Worm (Caenorhabditis elegans): ENCODE data around the gene ndua-5.

ndua-5 gene

DNA sequence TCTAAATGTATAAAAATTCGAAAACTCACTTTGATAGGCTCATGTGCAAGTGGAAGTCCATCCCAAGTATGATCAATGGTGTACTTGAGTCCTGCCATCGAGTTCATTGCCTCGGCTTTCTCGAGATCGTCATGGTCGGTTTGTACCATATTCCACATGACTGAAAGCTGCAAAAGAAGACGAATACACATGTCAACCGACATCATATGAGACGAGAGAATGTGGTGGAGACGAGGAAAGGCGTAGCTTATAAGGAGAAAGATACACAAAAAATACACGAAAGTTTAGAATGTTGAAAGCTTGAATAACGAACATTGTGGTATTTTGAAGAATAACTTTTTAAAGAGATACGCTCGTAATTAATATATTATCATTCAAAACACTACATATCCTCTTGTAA is 11.9 kb downstream of the ndua-5 start, which contains the start of gene C33A12.3:
Gene C33A12.3, minus strand, starts transcription at position 167 of the 400 bp plus-strand sequence.
- TF ChIP-seq lin-39 (tag; optimal IDR thresholded peaks at IDR 0.05) (no peak), php-3 (GFP tag; IDR thresholded peaks at IDR 0.05) (no peak), hlh-30 (tag; optimal IDR thresholded peaks at IDR 0.05; ENCODE audit: insufficient read depth) (peak; percentile 58), gei-8 (GFP tag; optimal IDR thresholded peaks at IDR 0.05) (no peak)

- TF ChIP-seq ZK546.5 (tag; optimal IDR thresholded peaks at IDR 0.05) (no peak), daf-19 (GFP tag; conservative IDR thresholded peaks at IDR 0.05) (no peak), snpc-1.2 (GFP tag; IDR thresholded peaks at IDR 0.05) (0 out of 2 replicates have a peak, but pooled peaks have one; percentile 6), daf-8 (GFP tag; IDR thresholded peaks at IDR 0.05) (no peak), mxl-3 (GFP tag; optimal IDR thresholded peaks at IDR 0.05) (no peak), ctbp-1 (GFP tag; IDR thresholded peaks at IDR 0.05) (no peak), hlh-11 (tag; optimal IDR thresholded peaks at IDR 0.05) (peak; percentile 19), ceh-28 (tag; optimal IDR thresholded peaks at IDR 0.05) (no peak), F49E8.2 (tag; optimal IDR thresholded peaks at IDR 0.05; ENCODE audit: borderline replicate concordance) (no peak), php-3 (GFP tag; IDR thresholded peaks at IDR 0.05) (peak; percentile 43; the same call in 1 of the 2 replicates), set-16 (GFP tag; IDR thresholded peaks at IDR 0.05) (no peak), lin-38 (GFP tag; IDR thresholded peaks at IDR 0.05) (peak; percentile 2; the same call in 1 of the 2 replicates), aha-1 (tag) (peak; percentile 99), Y105C5A.15 (GFP tag; IDR thresholded peaks at IDR 0.05) (no peak), nhr-28 (tag; optimal IDR thresholded peaks at IDR 0.05) (no peak), pqm-1 (tag; optimal IDR thresholded peaks at IDR 0.05) (peak; percentile 8), lir-3 (tag; optimal IDR thresholded peaks at IDR 0.05) (no peak), F44E2.7 (GFP tag; IDR thresholded peaks at IDR 0.05) (no peak), D1046.2 (GFP tag; IDR thresholded peaks at IDR 0.05) (no peak), mes-2 (tag; optimal IDR thresholded peaks at IDR 0.05; ENCODE audit: poor library complexity, severe bottlenecking) (peak; percentile 54), daf-16 (GFP tag; optimal IDR thresholded peaks at IDR 0.05) (no peak), daf-16 (tag; optimal IDR thresholded peaks at IDR 0.05) (peak; percentile 85), nhr-6 (tag; optimal IDR thresholded peaks at IDR 0.05) (no peak), nhr-102 (tag; optimal IDR thresholded peaks at IDR 0.05) (peak; percentile 36), R02D3.7 (tag; optimal IDR thresholded peaks at IDR 0.05) (no peak), nhr-25 (tag; optimal IDR thresholded peaks at IDR 0.05; ENCODE audit: borderline replicate concordance, insufficient read depth) (no peak), duxl-1 (tag; optimal IDR thresholded peaks at IDR 0.05; ENCODE audit: poor library complexity) (no peak), zfp-2 (tag; optimal IDR thresholded peaks at IDR 0.05) (no peak), lin-13 (GFP tag; optimal IDR thresholded peaks at IDR 0.05) (no peak)
Measured at ce11 chrIV:9511640-9512039, 13.1 kb downstream of the ndua-5 start.

DNA sequence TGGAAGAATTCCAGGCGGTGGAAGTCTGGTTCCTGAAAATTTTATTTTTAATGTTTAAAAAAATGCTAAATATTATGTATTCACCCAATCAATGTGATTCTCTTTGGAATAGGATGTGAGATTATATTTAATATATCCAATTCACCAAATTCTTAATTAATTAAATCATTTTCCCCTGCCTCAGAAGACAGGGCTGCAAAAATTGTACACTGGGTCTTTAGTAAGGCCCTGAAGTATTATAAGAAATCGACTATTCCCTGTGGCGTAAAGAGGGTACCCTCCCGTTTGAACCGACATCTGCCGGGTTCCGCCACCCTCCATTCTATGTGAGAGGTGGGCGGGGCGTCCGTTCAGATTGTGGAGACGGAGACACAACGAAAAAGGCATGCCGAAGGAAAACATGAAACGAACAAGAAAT is 13.5 kb downstream of the ndua-5 start:
- TF ChIP-seq pqm-1 (tag; optimal IDR thresholded peaks at IDR 0.05) (no peak), ceh-44 (GFP tag; IDR thresholded peaks at IDR 0.05) (no peak), rbr-2 (tag; optimal IDR thresholded peaks at IDR 0.05) (peak; percentile 74), ZK337.2 (GFP tag; IDR thresholded peaks at IDR 0.05) (no peak), sdz-12 (GFP tag; optimal IDR thresholded peaks at IDR 0.05) (peak; percentile 75), hlh-11 (tag; optimal IDR thresholded peaks at IDR 0.05) (peak; percentile 65), nhr-102 (tag; optimal IDR thresholded peaks at IDR 0.05) (peak; percentile 67), nhr-76 (tag; optimal IDR thresholded peaks at IDR 0.05) (no peak), hlh-30 (tag; optimal IDR thresholded peaks at IDR 0.05; ENCODE audit: insufficient read depth) (peak; percentile 66), aha-1 (tag) (no peak), lin-39 (tag; optimal IDR thresholded peaks at IDR 0.05) (no peak), fos-1 (tag; optimal IDR thresholded peaks at IDR 0.05) (no peak), unc-130 (GFP tag; optimal IDR thresholded peaks at IDR 0.05) (no peak), egl-43 (GFP tag; IDR thresholded peaks at IDR 0.05) (no peak), unc-39 (tag; optimal IDR thresholded peaks at IDR 0.05) (no peak), mxl-2 (GFP tag; conservative IDR thresholded peaks at IDR 0.05) (no peak), dmd-8 (GFP tag; IDR thresholded peaks at IDR 0.05) (no peak), lin-1 (GFP tag; IDR thresholded peaks at IDR 0.05) (no peak), lin-38 (GFP tag; IDR thresholded peaks at IDR 0.05) (peak; percentile 76), mes-2 (tag; optimal IDR thresholded peaks at IDR 0.05; ENCODE audit: poor library complexity, severe bottlenecking) (peak; percentile 90), F49E8.2 (tag; optimal IDR thresholded peaks at IDR 0.05; ENCODE audit: borderline replicate concordance) (peak; percentile 62), unc-62 (GFP tag; optimal IDR thresholded peaks at IDR 0.05 in 1 of 2) (peak in 1 of 2 experiments; percentile 86), unc-62 (tag; optimal IDR thresholded peaks at IDR 0.05) (no peak), attf-4 (tag; optimal IDR thresholded peaks at IDR 0.05) (no peak), madf-5 (GFP tag; IDR thresholded peaks at IDR 0.05) (no peak), nhr-10 (tag; optimal IDR thresholded peaks at IDR 0.05) (peak; percentile 37)

All from whole organism, L4 larva.